Worm (Caenorhabditis elegans) whole organism, L2 larva: ENCODE measurements around the gene cyp-13A12.

Experiments used
- alr-1 ChIP-seq: fragments of 150-350 bp; optimal IDR thresholded peaks from 2 replicates; lab custom pipeline; 2014; ENCODE audit warnings: missing biosample characterization, missing genetic modification characterization
- aly-2 ChIP-seq: fragments of 150-350 bp; optimal IDR thresholded peaks from 2 replicates; lab custom pipeline; 2014; ENCODE audit warnings: missing biosample characterization, missing genetic modification characterization
- ama-1 ChIP-seq: fragments of 150-350 bp; optimal IDR thresholded peaks from 2 replicates; lab custom pipeline; 2018; ENCODE audit warnings: inconsistent platforms
- ceh-82 ChIP-seq: fragments of 150-350 bp; optimal IDR thresholded peaks from 2 replicates; lab custom pipeline; 2014; ENCODE audit warnings: missing biosample characterization, missing genetic modification characterization
- egl-27 ChIP-seq: sonication (generic microtip); optimal IDR thresholded peaks from 3 replicates; lab custom pipeline; 2017; ENCODE audit warnings: missing biosample characterization, missing genetic modification reagents, missing genetic modification characterization
- elt-1 ChIP-seq: fragments of 150-350 bp; optimal IDR thresholded peaks from 2 replicates; lab custom pipeline; 2014; ENCODE audit warnings: missing biosample characterization, missing genetic modification characterization
- fos-1 ChIP-seq: fragments of 150-350 bp; optimal IDR thresholded peaks from 2 replicates; lab custom pipeline; 2014; ENCODE audit warnings: missing biosample characterization, missing genetic modification characterization
- lsy-2 ChIP-seq, 2 experiments: fragments of 150-350 bp in 1 of 2; sonication (generic microtip) in 1 of 2; optimal IDR thresholded peaks; 2 replicates each; lab custom pipeline; 2014 to 2017; ENCODE audit warnings: missing biosample characterization in 2 of 2, missing genetic modification characterization in 2 of 2
- nhr-237 ChIP-seq: fragments of 150-350 bp; optimal IDR thresholded peaks from 2 replicates; lab custom pipeline; 2014; ENCODE audit warnings: missing biosample characterization, missing genetic modification characterization
- ztf-11 ChIP-seq: sonication (generic microtip); optimal IDR thresholded peaks from 2 replicates; lab custom pipeline; 2017; ENCODE audit warnings: missing biosample characterization, missing genetic modification characterization
- ztf-4 ChIP-seq: fragments of 150-350 bp; optimal IDR thresholded peaks from 2 replicates; lab custom pipeline; 2014; ENCODE audit warnings: missing biosample characterization, missing genetic modification characterization

ce11 chrIII:13030551-13030950 is 6.2 kb downstream of the cyp-13A12 start, which contains the start of gene F14F7.7:
- TF ChIP-seq alr-1 (tag; lab: Kevin White, UChicago) (no peak), lsy-2 (tag; optimal IDR thresholded peaks at IDR 0.05; lab: Kevin White, UChicago) (no peak), ama-1 (no peak), elt-1 (tag; lab: Kevin White, UChicago) (no peak), ceh-82 (tag; lab: Kevin White, UChicago) (no peak), aly-2 (tag; lab: Kevin White, UChicago) (no peak), fos-1 (tag; lab: Kevin White, UChicago) (no peak), ztf-4 (tag; lab: Kevin White, UChicago) (no peak), nhr-237 (tag; lab: Kevin White, UChicago) (no peak), egl-27 (tag; lab: Kevin White, UChicago) (no peak), ztf-11 (tag; lab: Kevin White, UChicago) (no peak)
